Fruit fly (Drosophila melanogaster) Kc167 (cell line): ENCODE results near the gene Idh3b.

Experiments
- Myc ChIP-seq: fragments of >200 bp; optimal IDR thresholded peaks from 2 replicates; lab custom pipeline; 2017; ENCODE audit warnings: missing external identifiers
- Sin3A ChIP-seq: fragments of >200 bp; optimal IDR thresholded peaks from 2 replicates; lab custom pipeline; 2018; ENCODE audit warnings: missing external identifiers
- h ChIP-seq: fragments of >200 bp; optimal IDR thresholded peaks from 3 replicates; lab custom pipeline; 2018; ENCODE audit warnings: missing external identifiers
- insv ChIP-seq: fragments of >200 bp; optimal IDR thresholded peaks from 3 replicates; lab custom pipeline; 2018; ENCODE audit warnings: missing external identifiers
- psq ChIP-seq: fragments of >200 bp; optimal IDR thresholded peaks from 2 replicates; lab custom pipeline; 2017; ENCODE audit warnings: missing external identifiers
- ttk ChIP-seq: sonication (Bioruptor generic); optimal IDR thresholded peaks from 2 replicates; lab custom pipeline; 2017; ENCODE audit warnings: missing external identifiers

DNA sequence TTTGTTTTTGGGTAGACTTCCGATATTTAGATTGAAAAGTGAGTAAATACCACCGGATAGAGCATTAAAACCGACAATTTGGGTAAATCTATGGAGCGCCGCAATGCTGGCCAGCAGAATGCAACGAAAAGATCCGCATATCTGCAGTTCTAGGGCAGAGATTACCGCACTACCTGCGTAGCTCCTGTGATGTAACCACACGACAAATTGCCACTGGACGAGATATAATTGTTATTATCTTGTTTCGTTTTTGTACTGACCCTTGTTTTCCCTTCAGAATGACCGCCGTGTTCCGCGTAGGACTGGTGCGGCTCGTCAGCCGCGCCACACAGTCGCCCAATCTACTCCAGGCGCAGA lies 8.5 kb upstream of the Idh3b start:
- TF ChIP-seq Sin3A (lab: Kevin White, UChicago) (no peak), h (no peak), psq (lab: Kevin White, UChicago) (no peak), Myc (lab: Kevin White, UChicago) (no peak), ttk (lab: Kevin White, UChicago) (no peak), insv (lab: Kevin White, UChicago) (no peak)
